Worm (Caenorhabditis elegans) whole organism, L4 larva: ENCODE measurements around the gene C29A12.6.

ENCODE experiments used
- dve-1 ChIP-seq: sonication (generic microtip); optimal IDR thresholded peaks from 2 replicates; lab custom pipeline; 2017; ENCODE audit warnings: antibody characterized with exemption, mild to moderate bottlenecking, missing genetic modification characterization, missing compliant biosample characterization; ENCODE audit not compliant: insufficient read depth
- egl-43 ChIP-seq: fragments of 200-800 bp; sonication (Bioruptor generic); IDR thresholded peaks from 2 replicates; pipeline ENCODE4 v1.3.6; 2022; ENCODE audit warnings: missing genetic modification reagents, missing genetic modification characterization, missing compliant biosample characterization
- hmg-1.1 ChIP-seq: fragments of 200-800 bp; sonication (Bioruptor generic); IDR thresholded peaks from 2 replicates; pipeline ENCODE4 v1.3.6; 2022; ENCODE audit warnings: missing genetic modification reagents, missing genetic modification characterization, missing compliant biosample characterization
- mxl-3 ChIP-seq: fragments of 200-800 bp; sonication (Bioruptor generic); optimal IDR thresholded peaks from 2 replicates; lab custom pipeline; 2018; ENCODE audit warnings: mild to moderate bottlenecking, missing genetic modification characterization, missing compliant biosample characterization
- nhr-28 ChIP-seq: fragments of 150-350 bp; optimal IDR thresholded peaks from 2 replicates; lab custom pipeline; 2014; ENCODE audit warnings: missing biosample characterization, missing genetic modification characterization
- nhr-77 ChIP-seq: fragments of 150-350 bp; optimal IDR thresholded peaks from 2 replicates; lab custom pipeline; 2014; ENCODE audit warnings: missing biosample characterization, missing genetic modification characterization
- rbr-2 ChIP-seq: sonication (generic microtip); optimal IDR thresholded peaks from 2 replicates; lab custom pipeline; 2016; ENCODE audit warnings: missing genotype, missing genetic modification characterization, missing compliant biosample characterization
- snpc-4 ChIP-seq: fragments of 150-350 bp; optimal IDR thresholded peaks from 2 replicates; lab custom pipeline; 2014; ENCODE audit warnings: missing biosample characterization, missing genetic modification characterization

ce11 chrV:10816831-10817230, 30.2 kb upstream of the C29A12.6 start:
- no peak for TF ChIP-seq snpc-4 (tag; lab: Kevin White, UChicago)
- TF ChIP-seq nhr-28 (tag; lab: Kevin White, UChicago): no peak
- no peak for TF ChIP-seq egl-43 (GFP tag; lab: Robert Waterston, UW)
- no peak for TF ChIP-seq nhr-77 (tag; lab: Kevin White, UChicago)
- TF ChIP-seq mxl-3 (GFP tag; lab: Kevin White, UChicago): no peak
- no peak for TF ChIP-seq hmg-1.1 (GFP tag; lab: Robert Waterston, UW)
- TF ChIP-seq dve-1 (tag; lab: Kevin White, UChicago): no peak
- TF ChIP-seq rbr-2 (tag; lab: Kevin White, UChicago): no peak
